Worm (Caenorhabditis elegans): ENCODE results near the gene msp-53.
"Not testable (repeated sequence)": the region's sequence is repeated elsewhere in the genome, so short reads cannot be mapped to it uniquely, and the experiment has no call there.

ce11 chrIV:5062278-5062677 lies 2.6 kb downstream of the msp-53 start, which contains the start of gene msp-57:
- TF ChIP-seq F13C5.2 (tag; optimal IDR thresholded peaks at IDR 0.05); B0310.2 (tag; optimal IDR thresholded peaks at IDR 0.05); tbx-37 (GFP tag; conservative IDR thresholded peaks at IDR 0.05); ama-1 (optimal IDR thresholded peaks at IDR 0.05); ceh-36 (tag; optimal IDR thresholded peaks at IDR 0.05); pes-1 (GFP tag; IDR thresholded peaks at IDR 0.05); scrt-1 (GFP tag; IDR thresholded peaks at IDR 0.05); hmg-4 (GFP tag; optimal IDR thresholded peaks at IDR 0.05); hnd-1 (tag; optimal IDR thresholded peaks at IDR 0.05); ets-7 (tag; optimal IDR thresholded peaks at IDR 0.05); ceh-13 (GFP tag; optimal IDR thresholded peaks at IDR 0.05); flt-1 (GFP tag; IDR thresholded peaks at IDR 0.05); tbx-11 (GFP tag; IDR thresholded peaks at IDR 0.05): not testable (repeated sequence)
